Worm (Caenorhabditis elegans) whole organism, young adult: ENCODE results near the gene F09C6.14.

Source experiments
- B0336.3 ChIP-seq: fragments of 200-800 bp; sonication (Bioruptor generic); IDR thresholded peaks from 2 replicates; pipeline ENCODE4 v1.3.6; 2022; ENCODE audit warnings: missing genetic modification characterization, missing compliant biosample characterization
- F22D6.2 ChIP-seq: sonication (generic microtip); optimal IDR thresholded peaks from 2 replicates; lab custom pipeline; 2016; ENCODE audit warnings: mild to moderate bottlenecking, missing genetic modification characterization, missing compliant biosample characterization
- F23B12.7 ChIP-seq: sonication (generic microtip); optimal IDR thresholded peaks from 2 replicates; lab custom pipeline; 2017; ENCODE audit warnings: missing genetic modification characterization, mild to moderate bottlenecking, missing compliant biosample characterization, antibody characterized with exemption, moderate library complexity; ENCODE audit not compliant: insufficient read depth
- F33H1.4 ChIP-seq: fragments of 200-800 bp; sonication (Bioruptor generic); IDR thresholded peaks from 2 replicates; pipeline ENCODE4 v1.3.6; 2022; ENCODE audit warnings: missing genetic modification reagents, missing genetic modification characterization, missing compliant biosample characterization
- F37B4.10 ChIP-seq: fragments of 200-800 bp; sonication (Bioruptor generic); IDR thresholded peaks from 2 replicates; pipeline ENCODE4 v1.3.6; 2022; ENCODE audit warnings: missing genetic modification characterization, missing compliant biosample characterization
- T26A5.8 ChIP-seq: sonication (generic microtip); optimal IDR thresholded peaks from 2 replicates; lab custom pipeline; 2016; ENCODE audit warnings: missing genetic modification characterization, missing compliant biosample characterization
- Y67H2A.10 ChIP-seq: fragments of 200-800 bp; sonication (Bioruptor generic); conservative IDR thresholded peaks from 2 replicates; pipeline ENCODE4 v1.3.6; 2022; ENCODE audit warnings: missing genetic modification reagents, missing genetic modification characterization, missing compliant biosample characterization
- aptf-2 ChIP-seq: fragments of 200-800 bp; sonication (Bioruptor generic); conservative IDR thresholded peaks from 2 replicates; pipeline ENCODE4 v1.3.6; 2022; ENCODE audit warnings: missing genetic modification reagents, missing genetic modification characterization, missing compliant biosample characterization
- attf-3 ChIP-seq: fragments of 200-800 bp; sonication (Bioruptor generic); conservative IDR thresholded peaks from 2 replicates; pipeline ENCODE4 v1.3.6; 2022; ENCODE audit warnings: missing genetic modification reagents, missing genetic modification characterization, missing compliant biosample characterization
- attf-5 ChIP-seq: fragments of 200-800 bp; sonication (Bioruptor generic); optimal IDR thresholded peaks from 2 replicates; lab custom pipeline; 2018; ENCODE audit warnings: mild to moderate bottlenecking, missing genetic modification characterization, missing compliant biosample characterization
- ceh-27 ChIP-seq: fragments of 200-800 bp; sonication (Bioruptor generic); optimal IDR thresholded peaks from 2 replicates; lab custom pipeline; 2018; ENCODE audit warnings: mild to moderate bottlenecking, missing genetic modification characterization, moderate library complexity, missing compliant biosample characterization
- dox-1 ChIP-seq: fragments of 200-800 bp; sonication (Bioruptor generic); IDR thresholded peaks from 2 replicates; pipeline ENCODE4 v1.3.6; 2022; ENCODE audit warnings: missing genetic modification reagents, missing genetic modification characterization, missing compliant biosample characterization
- dpff-1 ChIP-seq: sonication (generic microtip); optimal IDR thresholded peaks from 2 replicates; lab custom pipeline; 2017; ENCODE audit warnings: mild to moderate bottlenecking, missing genetic modification characterization, missing compliant biosample characterization
- dpl-1 ChIP-seq: fragments of 150-350 bp; optimal IDR thresholded peaks from 2 replicates; lab custom pipeline; 2014; ENCODE audit warnings: missing biosample characterization, missing genetic modification reagents, missing genetic modification characterization
- efl-1 ChIP-seq: fragments of 150-350 bp; optimal IDR thresholded peaks from 2 replicates; lab custom pipeline; 2014; ENCODE audit warnings: missing biosample characterization, missing genetic modification reagents, missing genetic modification characterization
- egl-18 ChIP-seq: fragments of 200-800 bp; sonication (Bioruptor generic); IDR thresholded peaks from 2 replicates; pipeline ENCODE4 v1.3.6; 2022; ENCODE audit warnings: missing genetic modification reagents, missing genetic modification characterization, missing compliant biosample characterization
- gei-17 ChIP-seq: fragments of 200-800 bp; sonication (Bioruptor generic); optimal IDR thresholded peaks from 2 replicates; lab custom pipeline; 2018; ENCODE audit warnings: mild to moderate bottlenecking, missing genetic modification characterization, missing compliant biosample characterization
- hsf-1 ChIP-seq: fragments of 200-800 bp; sonication (Bioruptor generic); IDR thresholded peaks from 2 replicates; pipeline ENCODE4 v1.3.6; 2022; ENCODE audit warnings: missing genetic modification reagents, missing genetic modification characterization, missing compliant biosample characterization
- lag-1 ChIP-seq: fragments of 200-800 bp; sonication (Bioruptor generic); IDR thresholded peaks from 2 replicates; pipeline ENCODE4 v1.3.6; 2022; ENCODE audit warnings: missing genetic modification reagents, missing genetic modification characterization, missing compliant biosample characterization
- lir-1 ChIP-seq: fragments of 200-800 bp; sonication (Bioruptor generic); conservative IDR thresholded peaks from 2 replicates; pipeline ENCODE4 v1.3.6; 2022; ENCODE audit warnings: missing genetic modification reagents, missing genetic modification characterization, missing compliant biosample characterization
- nhr-80 ChIP-seq: sonication (generic microtip); optimal IDR thresholded peaks from 2 replicates; lab custom pipeline; 2016; ENCODE audit warnings: missing genetic modification characterization, missing compliant biosample characterization
- pbrm-1 ChIP-seq: fragments of 200-800 bp; sonication (Bioruptor generic); IDR thresholded peaks from 2 replicates; pipeline ENCODE4 v1.3.6; 2022; ENCODE audit warnings: missing genetic modification reagents, missing genetic modification characterization, missing compliant biosample characterization
- sdz-38 ChIP-seq: sonication (generic microtip); optimal IDR thresholded peaks from 2 replicates; lab custom pipeline; 2016; ENCODE audit warnings: missing genotype, missing genetic modification characterization, missing compliant biosample characterization
- sea-2 ChIP-seq: fragments of 200-800 bp; sonication (Bioruptor generic); IDR thresholded peaks from 2 replicates; pipeline ENCODE4 v1.3.6; 2022; ENCODE audit warnings: missing genetic modification characterization, missing compliant biosample characterization
- snpc-1.1 ChIP-seq: sonication (generic microtip); optimal IDR thresholded peaks from 2 replicates; lab custom pipeline; 2017; ENCODE audit warnings: missing genetic modification characterization, mild to moderate bottlenecking, missing compliant biosample characterization, antibody characterized with exemption, moderate library complexity, missing genotype, missing genetic modification reagents; ENCODE audit not compliant: insufficient read depth
- somi-1 ChIP-seq: fragments of 200-800 bp; sonication (Bioruptor generic); optimal IDR thresholded peaks from 2 replicates; lab custom pipeline; 2018; ENCODE audit warnings: mild to moderate bottlenecking, missing genetic modification characterization, missing compliant biosample characterization
- tlf-1 ChIP-seq: fragments of 200-800 bp; sonication (Bioruptor generic); optimal IDR thresholded peaks from 2 replicates; lab custom pipeline; 2018; ENCODE audit warnings: mild to moderate bottlenecking, missing genetic modification characterization, missing compliant biosample characterization
- zim-3 ChIP-seq: sonication (generic microtip); optimal IDR thresholded peaks from 2 replicates; lab custom pipeline; 2017; ENCODE audit warnings: mild to moderate bottlenecking, missing genetic modification characterization, moderate library complexity, missing compliant biosample characterization
- ztf-18 ChIP-seq: sonication (generic microtip); optimal IDR thresholded peaks from 2 replicates; lab custom pipeline; 2016; ENCODE audit warnings: missing genotype, mild to moderate bottlenecking, missing genetic modification characterization, missing compliant biosample characterization
- ztf-25 ChIP-seq: fragments of 200-800 bp; sonication (Bioruptor generic); IDR thresholded peaks from 2 replicates; pipeline ENCODE4 v1.3.6; 2022; ENCODE audit warnings: missing genetic modification reagents, missing genetic modification characterization, missing compliant biosample characterization
- ztf-26 ChIP-seq: sonication (generic microtip); optimal IDR thresholded peaks from 2 replicates; lab custom pipeline; 2017; ENCODE audit warnings: missing genetic modification characterization, missing compliant biosample characterization
- ztf-3 ChIP-seq: fragments of 200-800 bp; sonication (Bioruptor generic); optimal IDR thresholded peaks from 2 replicates; lab custom pipeline; 2018; ENCODE audit warnings: mild to moderate bottlenecking, missing genetic modification characterization, missing compliant biosample characterization

F09C6.14 gene

DNA sequence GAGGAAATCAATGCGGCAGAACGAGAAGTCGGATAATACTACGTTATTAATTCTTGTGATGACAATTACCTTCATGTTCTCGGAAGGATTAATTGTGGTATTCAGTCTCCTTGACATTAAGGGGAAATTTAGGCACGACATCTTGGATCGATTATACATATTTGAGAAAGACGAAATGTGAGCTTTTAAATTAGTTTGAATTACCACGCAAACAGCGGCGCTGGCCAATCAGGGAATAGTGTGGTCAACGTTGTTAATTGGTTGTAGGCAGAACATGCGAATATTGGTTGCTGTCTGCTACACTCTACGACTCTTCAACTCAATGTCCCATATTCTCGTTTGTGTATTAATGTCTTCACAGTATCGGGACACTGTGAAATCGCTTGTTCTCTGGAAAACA is 5.8 kb upstream of the F09C6.14 start, which contains the start of gene F49A5.10:
Gene F49A5.10, plus strand, starts transcription at position 301 of the 400 bp plus-strand sequence.
- TF ChIP-seq aptf-2 (GFP tag; lab: Robert Waterston, UW): no peak
- TF ChIP-seq F33H1.4 (GFP tag; lab: Robert Waterston, UW): no peak
- no peak for TF ChIP-seq lir-1
- no peak for TF ChIP-seq F23B12.7 (tag; lab: Kevin White, UChicago)

DNA sequence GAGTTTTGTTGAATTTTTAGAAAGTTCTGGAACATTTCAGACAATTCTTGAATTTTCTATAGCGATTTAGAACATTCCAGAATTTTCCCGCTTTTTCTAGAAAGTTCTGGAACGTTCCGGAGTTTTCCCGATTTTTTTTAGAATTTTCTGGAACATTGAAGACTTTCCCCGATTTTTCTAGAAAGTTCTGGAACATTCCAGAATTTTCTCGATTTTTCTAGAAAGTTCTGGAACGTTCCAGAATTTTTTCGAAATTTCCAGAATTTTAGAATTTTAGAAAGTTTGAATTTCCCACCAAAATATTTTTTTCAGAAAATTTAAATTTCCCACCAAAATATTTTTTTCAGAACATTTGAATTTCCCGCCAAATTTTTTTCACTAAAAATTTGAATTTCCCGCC is 3.7 kb upstream of the F09C6.14 start:
- TF ChIP-seq hsf-1: peak; percentile 92

DNA sequence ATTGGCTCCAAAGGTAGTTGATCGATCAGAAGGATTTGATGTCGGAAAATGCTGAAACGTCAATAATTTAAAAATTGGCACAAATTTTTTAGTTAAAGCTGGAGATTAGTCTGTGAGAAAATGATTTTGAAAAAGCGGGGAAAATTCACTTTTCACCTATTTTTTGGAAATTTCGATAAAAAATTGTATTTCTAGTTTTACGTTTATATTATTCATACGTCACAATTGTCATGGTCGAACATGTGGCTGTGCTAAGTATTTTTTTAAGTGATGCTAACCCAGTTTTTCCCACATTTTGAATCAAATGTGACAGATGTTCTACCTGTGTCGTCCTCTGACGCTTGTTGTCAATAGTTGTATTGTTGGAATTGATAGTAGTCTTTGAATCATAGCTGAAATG is 1.2 kb upstream of the F09C6.14 start:
- TF ChIP-seq F37B4.10 (GFP tag; lab: Robert Waterston, UW) (no peak), efl-1 (GFP tag; lab: Kevin White, UChicago) (no peak), nhr-80 (tag; lab: Kevin White, UChicago) (no peak), B0336.3 (no peak), dpl-1 (GFP tag; lab: Kevin White, UChicago) (no peak), Y67H2A.10 (GFP tag; lab: Robert Waterston, UW) (no peak), ztf-26 (tag; lab: Kevin White, UChicago) (no peak), attf-5 (GFP tag; lab: Kevin White, UChicago) (no peak), F22D6.2 (tag; lab: Kevin White, UChicago) (no peak)

DNA sequence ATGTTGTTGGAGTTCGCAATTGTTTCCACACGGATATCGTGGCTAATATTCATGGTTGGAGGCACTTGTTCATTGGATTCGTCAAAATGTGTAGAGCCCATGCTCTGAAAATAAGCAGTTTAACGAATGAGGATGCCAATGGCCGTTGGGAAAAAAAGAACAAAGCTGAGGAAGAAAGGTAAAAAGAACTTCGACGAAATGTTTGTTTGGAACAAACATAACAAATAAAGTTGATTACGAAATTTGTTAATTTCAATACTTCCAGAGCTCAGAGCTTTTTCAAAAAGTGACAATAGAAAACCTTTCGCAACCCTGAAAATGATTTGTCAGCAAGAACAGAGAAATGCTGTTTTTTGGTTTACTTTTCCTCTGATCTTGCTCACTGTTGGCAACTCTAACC is 725 bp upstream of the F09C6.14 start, which contains the start of gene F09C6.3:
Gene F09C6.3, minus strand, starts transcription at position 101 of the 400 bp plus-strand sequence.
- TF ChIP-seq snpc-1.1 (tag; lab: Kevin White, UChicago) (no peak), tlf-1 (no peak), nhr-80 (tag; lab: Kevin White, UChicago) (no peak), dpl-1 (GFP tag; lab: Kevin White, UChicago) (no peak), sea-2 (GFP tag; lab: Robert Waterston, UW) (no peak), pbrm-1 (GFP tag; lab: Robert Waterston, UW) (no peak)

DNA sequence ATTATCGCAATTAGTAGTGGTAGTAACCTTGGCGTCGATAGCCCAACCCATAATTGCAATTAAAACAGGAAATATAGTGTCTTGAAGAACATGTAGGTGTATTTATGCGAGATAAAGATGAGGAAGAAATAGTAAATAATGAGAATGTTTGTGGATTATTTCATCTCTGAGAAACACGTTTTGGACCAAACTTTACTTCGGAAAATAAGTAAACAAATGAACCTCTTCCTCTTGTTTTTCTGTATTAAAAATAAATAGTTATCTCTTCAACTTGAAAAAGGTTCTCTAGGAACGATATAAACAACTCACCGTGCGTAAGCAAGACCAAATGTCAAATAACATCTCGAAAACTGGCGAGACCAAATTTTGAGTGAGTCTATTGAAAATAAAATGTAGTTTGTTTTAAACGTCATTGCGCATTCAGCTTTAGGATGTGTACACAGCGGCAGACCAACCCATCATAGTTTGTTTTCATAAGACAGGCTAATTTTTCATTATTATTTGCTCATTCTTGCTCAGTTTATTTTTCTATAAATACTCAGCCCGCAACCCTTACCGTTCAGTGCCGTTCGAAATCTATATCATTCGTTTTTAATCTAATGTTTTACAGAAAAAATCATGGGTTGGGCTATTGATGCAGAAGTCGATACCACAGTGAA is 1.6 kb downstream of the F09C6.14 start, which contains the start of the genes F09C6.11 and F09C6.12:
Gene F09C6.11, minus strand, starts transcription at position 51 of the 659 bp plus-strand sequence.
Gene F09C6.12, plus strand, starts transcription at position 609 of the 659 bp plus-strand sequence.
- TF ChIP-seq sdz-38 (tag; lab: Kevin White, UChicago) (no peak), tlf-1 (no peak), ceh-27 (GFP tag; lab: Kevin White, UChicago) (no peak), dpff-1 (tag; lab: Kevin White, UChicago) (no peak), egl-18 (GFP tag; lab: Robert Waterston, UW) (no peak), attf-3 (no peak), lag-1 (GFP tag; lab: Robert Waterston, UW) (no peak), snpc-1.1 (tag; lab: Kevin White, UChicago) (no peak), zim-3 (tag; lab: Kevin White, UChicago) (no peak), ztf-3 (GFP tag; lab: Kevin White, UChicago) (no peak)

DNA sequence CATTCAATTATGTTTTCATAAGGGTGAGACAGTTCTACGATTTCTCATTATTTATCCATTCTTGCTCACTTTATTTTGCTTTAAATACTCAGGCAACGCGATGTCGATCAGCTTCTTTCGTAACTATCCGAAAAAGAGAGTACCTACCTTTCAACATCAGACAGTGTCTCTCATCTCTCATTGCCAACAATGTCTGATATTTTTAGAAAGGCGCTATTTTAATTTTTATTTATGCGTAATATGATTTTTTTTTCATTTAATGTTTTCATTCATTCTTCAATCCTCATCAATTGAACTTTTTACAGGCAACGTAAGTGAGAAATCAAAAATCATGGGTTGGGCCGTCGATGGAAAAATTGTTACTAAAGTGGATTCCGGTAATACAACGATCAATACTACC is 4.0 kb downstream of the F09C6.14 start, which contains the start of gene F09C6.13:
Gene F09C6.13, plus strand, starts transcription at position 301 of the 400 bp plus-strand sequence.
- TF ChIP-seq T26A5.8 (tag; lab: Kevin White, UChicago) (no peak), dox-1 (GFP tag; lab: Robert Waterston, UW) (no peak), ztf-26 (tag; lab: Kevin White, UChicago) (no peak), ztf-25 (GFP tag; lab: Robert Waterston, UW) (no peak), somi-1 (GFP tag; lab: Kevin White, UChicago) (no peak), ztf-18 (no peak), gei-17 (no peak)
